Worm (Caenorhabditis elegans) whole organism, early embryonic: ENCODE results near the gene R02E4.2.

Experiments used
- B0310.2 ChIP-seq: sonication (generic microtip); optimal IDR thresholded peaks from 2 replicates; lab custom pipeline; 2016; ENCODE audit warnings: mild to moderate bottlenecking, missing genetic modification characterization, missing compliant biosample characterization
- F13C5.2 ChIP-seq: sonication (generic microtip); optimal IDR thresholded peaks from 2 replicates; lab custom pipeline; 2017; ENCODE audit warnings: mild to moderate bottlenecking, missing genetic modification characterization, inconsistent platforms, missing compliant biosample characterization
- aly-1 ChIP-seq: sonication (generic microtip); optimal IDR thresholded peaks from 2 replicates; lab custom pipeline; 2016; ENCODE audit warnings: missing genetic modification characterization, missing compliant biosample characterization
- ama-1 ChIP-seq: fragments of 150-350 bp; optimal IDR thresholded peaks from 2 replicates; lab custom pipeline; 2014
- ceh-13 ChIP-seq: fragments of 200-800 bp; sonication (Bioruptor generic); optimal IDR thresholded peaks from 2 replicates; lab custom pipeline; 2018; ENCODE audit warnings: mild to moderate bottlenecking, missing genetic modification characterization, missing compliant biosample characterization
- ceh-36 ChIP-seq: sonication (generic microtip); optimal IDR thresholded peaks from 2 replicates; lab custom pipeline; 2016; ENCODE audit warnings: missing genetic modification characterization, inconsistent platforms, missing compliant biosample characterization
- ets-7 ChIP-seq: sonication (generic microtip); optimal IDR thresholded peaks from 2 replicates; lab custom pipeline; 2016; ENCODE audit warnings: missing genotype, missing genetic modification characterization, missing compliant biosample characterization
- flt-1 ChIP-seq: fragments of 200-800 bp; sonication (Bioruptor generic); IDR thresholded peaks from 2 replicates; pipeline ENCODE4 v1.3.6; 2022; ENCODE audit warnings: missing genetic modification characterization, missing compliant biosample characterization
- hmbx-1 ChIP-seq: sonication (generic microtip); optimal IDR thresholded peaks from 2 replicates; lab custom pipeline; 2016; ENCODE audit warnings: mild to moderate bottlenecking, missing genetic modification characterization, missing compliant biosample characterization
- hmg-4 ChIP-seq: fragments of 200-800 bp; sonication (Bioruptor generic); optimal IDR thresholded peaks from 2 replicates; lab custom pipeline; 2018; ENCODE audit warnings: mild to moderate bottlenecking, missing genetic modification characterization, missing compliant biosample characterization
- hnd-1 ChIP-seq: sonication (generic microtip); optimal IDR thresholded peaks from 2 replicates; lab custom pipeline; 2016; ENCODE audit warnings: missing genetic modification characterization, missing compliant biosample characterization
- pes-1 ChIP-seq: fragments of 200-800 bp; sonication (Bioruptor generic); IDR thresholded peaks from 2 replicates; pipeline ENCODE4 v1.3.6; 2022; ENCODE audit warnings: missing genetic modification reagents, missing genetic modification characterization, missing compliant biosample characterization
- scrt-1 ChIP-seq: fragments of 200-800 bp; sonication (Bioruptor generic); IDR thresholded peaks from 2 replicates; pipeline ENCODE4 v1.3.6; 2022; ENCODE audit warnings: missing genetic modification characterization, missing compliant biosample characterization
- sea-1 ChIP-seq: fragments of 200-800 bp; sonication (Bioruptor generic); conservative IDR thresholded peaks from 2 replicates; pipeline ENCODE4 v1.3.6; 2022; ENCODE audit warnings: missing genetic modification characterization, missing compliant biosample characterization
- tbx-11 ChIP-seq: fragments of 200-800 bp; sonication (Bioruptor generic); IDR thresholded peaks from 2 replicates; pipeline ENCODE4 v1.3.6; 2022; ENCODE audit warnings: missing genetic modification characterization, missing compliant biosample characterization
- tbx-37 ChIP-seq: fragments of 200-800 bp; sonication (Bioruptor generic); conservative IDR thresholded peaks from 2 replicates; pipeline ENCODE4 v1.3.6; 2022; ENCODE audit warnings: missing genetic modification reagents, missing genetic modification characterization, missing compliant biosample characterization
- tra-4 ChIP-seq: sonication (generic microtip); optimal IDR thresholded peaks from 2 replicates; lab custom pipeline; 2017; ENCODE audit warnings: missing genetic modification characterization, missing compliant biosample characterization

The R02E4.2 gene

DNA sequence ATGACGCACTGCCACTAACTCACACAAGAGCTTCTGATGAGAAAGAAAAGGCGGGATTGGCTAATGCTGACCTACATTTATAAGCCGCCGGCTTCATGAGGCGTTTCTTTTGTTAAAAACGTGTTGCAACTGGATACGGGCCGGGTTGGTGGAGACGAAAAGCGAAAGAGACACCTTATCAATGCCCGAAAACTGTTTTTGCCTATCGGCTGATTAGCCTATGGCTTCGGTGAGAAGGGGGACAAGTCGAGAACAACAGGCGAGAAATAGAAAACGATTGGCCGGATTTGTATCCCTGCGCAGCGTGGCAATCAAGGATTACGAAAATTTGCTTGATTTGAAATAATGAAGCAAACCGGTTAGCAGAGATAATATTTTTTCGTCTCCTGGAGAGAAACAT is 4.2 kb downstream of the R02E4.2 start, which contains the start of gene F09F9.2:
Gene F09F9.2, minus strand, starts transcription at position 25 of the 400 bp plus-strand sequence.
- TF ChIP-seq pes-1 (no peak), tbx-11 (GFP tag; lab: Robert Waterston, UW) (no peak), ets-7 (no peak), tra-4 (no peak), B0310.2 (tag; lab: Kevin White, UChicago) (no peak), F13C5.2 (tag; lab: Kevin White, UChicago) (no peak), ceh-36 (no peak), hmg-4 (GFP tag; lab: Kevin White, UChicago) (no peak), hnd-1 (tag; lab: Kevin White, UChicago) (no peak), sea-1 (GFP tag; lab: Robert Waterston, UW) (no peak), ama-1 (lab: Kevin White, UChicago) (no peak), scrt-1 (GFP tag; lab: Robert Waterston, UW) (no peak), hmbx-1 (tag; lab: Kevin White, UChicago) (no peak), ceh-13 (GFP tag; lab: Kevin White, UChicago) (no peak), flt-1 (GFP tag; lab: Robert Waterston, UW) (no peak), tbx-37 (GFP tag; lab: Robert Waterston, UW) (no peak), aly-1 (tag; lab: Kevin White, UChicago) (no peak)

DNA sequence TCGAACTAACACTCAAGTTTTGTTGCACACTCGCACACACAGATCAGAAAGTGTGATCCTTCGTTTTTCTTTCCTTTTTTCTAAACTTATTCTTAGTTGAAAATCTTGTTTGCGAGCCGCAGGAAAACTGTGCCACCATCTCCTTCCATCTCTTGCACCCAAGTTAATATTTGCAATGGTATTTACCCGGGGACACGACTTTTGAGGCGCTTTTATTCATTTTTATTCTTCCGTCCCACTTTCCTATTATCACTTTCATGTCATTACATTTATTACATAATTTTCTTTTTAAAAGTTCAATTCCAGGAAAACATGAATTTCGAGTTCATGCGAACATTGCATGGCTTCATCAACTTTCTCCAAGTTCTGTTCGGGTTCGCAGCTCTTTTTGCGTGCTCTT is 7.8 kb downstream of the R02E4.2 start, which contains the start of gene F09F9.1:
Gene F09F9.1, plus strand, starts transcription at position 301 of the 400 bp plus-strand sequence.
- TF ChIP-seq hmbx-1 (tag; lab: Kevin White, UChicago) (no peak), B0310.2 (tag; lab: Kevin White, UChicago) (no peak), ceh-36 (no peak), ets-7 (no peak), aly-1 (tag; lab: Kevin White, UChicago) (no peak), scrt-1 (GFP tag; lab: Robert Waterston, UW) (no peak), sea-1 (GFP tag; lab: Robert Waterston, UW) (no peak), hmg-4 (GFP tag; lab: Kevin White, UChicago) (no peak), tbx-11 (GFP tag; lab: Robert Waterston, UW) (no peak), hnd-1 (tag; lab: Kevin White, UChicago) (no peak), pes-1 (no peak), tbx-37 (GFP tag; lab: Robert Waterston, UW) (no peak), ceh-13 (GFP tag; lab: Kevin White, UChicago) (no peak), flt-1 (GFP tag; lab: Robert Waterston, UW) (no peak), ama-1 (lab: Kevin White, UChicago) (no peak), tra-4 (no peak)

DNA sequence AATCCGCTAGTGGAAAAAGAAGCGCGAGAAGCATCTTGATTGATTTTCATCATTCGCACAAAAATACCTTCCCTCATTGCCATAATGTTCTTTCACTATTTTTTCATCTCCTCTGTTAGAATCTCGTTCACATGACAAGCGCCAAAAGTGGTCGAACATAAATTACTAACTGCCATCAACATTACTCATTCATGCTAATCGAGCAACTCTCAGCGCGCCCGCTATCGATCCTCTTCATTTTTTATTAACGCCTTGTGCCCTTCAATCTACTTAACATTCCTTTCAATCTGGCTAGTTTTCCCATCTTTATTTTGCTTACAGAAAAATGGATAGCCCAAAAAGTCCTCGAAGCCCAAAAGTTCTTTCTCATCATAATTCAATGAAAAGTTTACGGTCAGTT is 10.4 kb downstream of the R02E4.2 start, which contains the start of gene F09F9.5:
Gene F09F9.5, plus strand, starts transcription at position 301 of the 400 bp plus-strand sequence.
- TF ChIP-seq pes-1 (no peak), hmg-4 (GFP tag; lab: Kevin White, UChicago) (no peak), ceh-13 (GFP tag; lab: Kevin White, UChicago) (no peak), hnd-1 (tag; lab: Kevin White, UChicago) (no peak), hmbx-1 (tag; lab: Kevin White, UChicago) (no peak), tbx-37 (GFP tag; lab: Robert Waterston, UW) (no peak), tbx-11 (GFP tag; lab: Robert Waterston, UW) (no peak), scrt-1 (GFP tag; lab: Robert Waterston, UW) (no peak), F13C5.2 (tag; lab: Kevin White, UChicago) (no peak), ama-1 (lab: Kevin White, UChicago) (no peak), tra-4 (no peak), ceh-36 (no peak), aly-1 (tag; lab: Kevin White, UChicago) (no peak), flt-1 (GFP tag; lab: Robert Waterston, UW) (no peak), sea-1 (GFP tag; lab: Robert Waterston, UW) (no peak), ets-7 (no peak), B0310.2 (tag; lab: Kevin White, UChicago) (no peak)

DNA sequence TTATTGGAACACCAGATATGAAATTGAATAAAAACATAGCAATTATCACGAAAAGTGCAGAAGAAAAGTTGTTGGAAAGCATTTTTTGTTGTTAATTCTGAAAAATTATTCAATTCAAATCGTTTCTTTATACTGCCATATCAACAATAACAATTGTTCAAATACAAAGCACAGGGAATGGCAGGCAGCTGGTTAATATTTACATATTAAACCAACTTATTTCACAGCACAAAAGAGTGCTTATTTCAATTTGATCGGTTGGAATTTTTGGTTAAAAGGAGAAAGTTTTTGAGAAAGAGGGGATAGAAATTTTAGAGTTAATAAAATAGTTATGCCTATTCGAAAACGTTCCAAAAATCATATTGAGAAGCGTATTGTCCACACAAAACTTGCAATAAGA is 13.7 kb downstream of the R02E4.2 start, which contains the start of gene F09F9.3:
Gene F09F9.3, minus strand, starts transcription at position 101 of the 400 bp plus-strand sequence.
- TF ChIP-seq F13C5.2 (tag; lab: Kevin White, UChicago) (no peak), hmbx-1 (tag; lab: Kevin White, UChicago) (no peak), ceh-36 (no peak), aly-1 (tag; lab: Kevin White, UChicago) (no peak), ama-1 (lab: Kevin White, UChicago) (no peak), sea-1 (GFP tag; lab: Robert Waterston, UW) (no peak), pes-1 (no peak), ceh-13 (GFP tag; lab: Kevin White, UChicago) (no peak), scrt-1 (GFP tag; lab: Robert Waterston, UW) (no peak), tbx-11 (GFP tag; lab: Robert Waterston, UW) (no peak), ets-7 (no peak), tra-4 (no peak), hnd-1 (tag; lab: Kevin White, UChicago) (no peak), hmg-4 (GFP tag; lab: Kevin White, UChicago) (no peak), flt-1 (GFP tag; lab: Robert Waterston, UW) (no peak), tbx-37 (GFP tag; lab: Robert Waterston, UW) (no peak)

DNA sequence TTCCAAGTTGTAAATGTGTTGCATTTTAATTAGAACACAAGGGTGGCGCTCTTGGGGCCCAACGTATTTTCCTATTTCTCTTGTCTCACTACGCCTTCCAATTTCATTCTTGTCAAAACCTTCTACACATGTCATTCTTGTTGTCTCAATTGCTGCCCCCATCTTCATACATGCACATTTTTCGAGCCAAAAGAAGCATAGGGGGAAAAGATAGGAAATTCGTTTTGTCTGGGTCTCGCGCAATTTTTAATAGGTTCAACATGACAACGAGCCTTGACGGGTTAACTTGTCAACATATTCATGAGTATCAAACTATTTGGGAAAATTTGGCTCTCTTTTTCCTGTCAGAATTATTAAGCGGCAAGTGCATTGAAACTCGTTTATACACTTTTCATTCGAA is 16.1 kb downstream of the R02E4.2 start:
- no peak for TF ChIP-seq hnd-1 (tag; lab: Kevin White, UChicago)

DNA sequence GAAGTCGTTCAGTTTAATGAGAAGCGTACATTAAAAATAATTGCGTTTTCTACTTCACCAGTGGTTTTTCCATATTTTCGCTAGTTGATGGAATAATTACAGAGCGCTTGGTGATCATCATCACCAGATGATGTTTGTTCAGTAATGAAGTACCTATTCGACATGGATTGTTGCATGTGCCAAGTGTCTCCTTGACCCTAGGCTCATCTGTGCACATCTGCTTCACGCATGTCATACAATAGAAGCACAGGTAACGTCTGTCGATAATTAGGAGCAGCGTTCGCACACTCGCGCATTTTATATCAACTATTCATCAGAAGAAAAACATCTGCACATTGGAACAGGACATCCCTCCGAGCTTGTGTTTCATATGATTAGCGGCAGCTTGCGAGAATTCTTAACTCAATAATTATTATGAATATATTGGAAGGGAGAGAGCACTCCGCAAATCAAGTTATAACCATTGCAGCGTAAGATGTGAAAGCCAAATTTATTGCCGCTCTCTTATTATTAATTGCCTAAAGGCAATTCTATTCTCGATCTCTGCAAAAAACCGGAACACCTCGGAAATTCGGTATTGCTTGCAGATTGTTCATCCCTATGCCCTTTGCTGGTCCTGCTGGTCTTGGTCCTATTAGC is 18.0 kb downstream of the R02E4.2 start:
- TF ChIP-seq flt-1 (GFP tag; lab: Robert Waterston, UW) (no peak), hnd-1 (tag; lab: Kevin White, UChicago) (no peak), aly-1 (tag; lab: Kevin White, UChicago) (no peak), hmbx-1 (tag; lab: Kevin White, UChicago) (no peak)

DNA sequence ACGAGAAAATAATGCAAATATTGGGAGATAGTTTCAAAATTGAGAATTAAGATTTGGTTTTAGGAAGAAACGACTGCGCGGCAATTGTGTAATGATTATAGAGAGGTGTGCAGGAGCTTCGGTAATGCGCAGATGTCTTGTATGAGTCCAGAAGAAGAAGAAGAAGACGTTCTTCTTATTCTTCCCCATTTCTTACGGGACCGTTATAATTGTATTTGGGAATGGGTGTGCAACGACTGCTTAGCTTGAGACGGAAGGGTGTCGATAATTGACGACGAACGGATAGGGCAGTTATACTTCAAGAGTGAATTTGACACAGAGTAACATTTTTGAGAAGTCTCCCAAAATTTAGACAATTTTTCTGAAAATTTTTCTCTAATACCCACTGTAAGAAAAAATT is 21.4 kb downstream of the R02E4.2 start:
- TF ChIP-seq sea-1 (GFP tag; lab: Robert Waterston, UW) = no peak
- no peak for TF ChIP-seq F13C5.2 (tag; lab: Kevin White, UChicago)
- no peak for TF ChIP-seq ama-1 (lab: Kevin White, UChicago)
- no peak for TF ChIP-seq hnd-1 (tag; lab: Kevin White, UChicago)
- no peak for TF ChIP-seq hmg-4 (GFP tag; lab: Kevin White, UChicago)
- no peak for TF ChIP-seq scrt-1 (GFP tag; lab: Robert Waterston, UW)
- TF ChIP-seq aly-1 (tag; lab: Kevin White, UChicago) = no peak
- no peak for TF ChIP-seq ceh-13 (GFP tag; lab: Kevin White, UChicago)
